Worm (Caenorhabditis elegans): ENCODE data around the gene R07G3.8.

DNA sequence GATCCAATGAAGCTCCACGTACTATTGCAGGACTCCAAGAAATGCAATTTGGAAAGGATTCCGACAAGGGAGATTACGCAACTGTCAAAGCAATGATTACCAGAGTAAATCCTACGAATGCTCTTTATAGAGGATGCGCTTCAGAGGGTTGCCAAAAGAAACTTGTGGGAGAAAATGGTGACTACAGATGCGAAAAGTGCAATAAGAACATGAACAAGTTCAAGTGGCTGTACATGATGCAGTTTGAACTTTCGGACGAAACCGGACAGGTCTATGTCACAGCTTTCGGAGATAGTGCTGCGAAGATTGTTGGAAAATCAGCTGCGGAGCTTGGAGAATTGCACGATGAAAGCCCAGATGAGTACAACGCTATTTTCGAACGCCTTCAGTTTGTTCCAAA is 46.0 kb upstream of the R07G3.8 start:
- no peak for TF ChIP-seq nhr-12 (tag; optimal IDR thresholded peaks at IDR 0.05)
- TF ChIP-seq ama-1 (optimal IDR thresholded peaks at IDR 0.05) = no peak
- TF ChIP-seq snpc-4 (tag; optimal IDR thresholded peaks at IDR 0.05) = no peak
- no peak for TF ChIP-seq elt-1 (tag; optimal IDR thresholded peaks at IDR 0.05)
- no peak for TF ChIP-seq ztf-11 (tag; optimal IDR thresholded peaks at IDR 0.05)
- no peak for TF ChIP-seq F13H6.1 (tag; optimal IDR thresholded peaks at IDR 0.05)
- TF ChIP-seq egl-27 (tag; optimal IDR thresholded peaks at IDR 0.05) = no peak
- no peak for TF ChIP-seq unc-62 (GFP tag; optimal IDR thresholded peaks at IDR 0.05)
